Worm (Caenorhabditis elegans) whole organism, young adult: ENCODE data around the gene puf-5.

Experiments used
- K12H6.12 ChIP-seq: fragments of 200-800 bp; sonication (Bioruptor generic); optimal IDR thresholded peaks from 2 replicates; lab custom pipeline; 2018; ENCODE audit warnings: mild to moderate bottlenecking, missing genetic modification characterization, missing compliant biosample characterization
- attf-6 ChIP-seq: fragments of 200-800 bp; sonication (Bioruptor generic); IDR thresholded peaks from 2 replicates; pipeline ENCODE4 v1.3.6; 2022; ENCODE audit warnings: missing genetic modification reagents, missing genetic modification characterization, missing compliant biosample characterization
- dpl-1 ChIP-seq: fragments of 150-350 bp; optimal IDR thresholded peaks from 2 replicates; lab custom pipeline; 2014; ENCODE audit warnings: missing biosample characterization, missing genetic modification reagents, missing genetic modification characterization
- sea-2 ChIP-seq: fragments of 200-800 bp; sonication (Bioruptor generic); IDR thresholded peaks from 2 replicates; pipeline ENCODE4 v1.3.6; 2022; ENCODE audit warnings: missing genetic modification characterization, missing compliant biosample characterization

ce11 chrII:8612470-8612869 is 37.1 kb downstream of the puf-5 start, which contains the start of gene T22C8.1:
- TF ChIP-seq K12H6.12 (tag; lab: Kevin White, UChicago) (no peak), attf-6 (no peak), sea-2 (GFP tag; lab: Robert Waterston, UW) (no peak), dpl-1 (no peak)
